Worm (Caenorhabditis elegans): ENCODE data around the gene cct-6.

Gene cct-6

DNA sequence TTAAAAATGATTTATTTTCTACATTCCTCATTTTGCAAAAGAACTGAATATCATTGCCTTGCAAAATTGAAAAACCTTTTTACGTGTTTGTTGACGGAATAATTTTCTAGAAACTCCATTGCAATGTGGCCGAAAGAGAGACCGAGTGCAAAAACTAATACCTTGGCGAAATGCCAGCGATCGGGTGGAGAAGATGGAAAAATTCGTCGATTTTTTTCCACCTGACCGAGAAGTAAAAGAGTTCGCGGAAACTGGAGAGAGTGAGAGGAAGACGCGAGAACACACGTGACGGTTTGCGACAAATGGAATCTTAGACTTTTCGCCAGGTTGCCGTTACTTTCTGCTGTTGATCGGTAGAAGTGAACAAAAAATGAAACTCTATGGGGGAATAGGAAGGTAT is 13.8 kb downstream of the cct-6 start:
- TF ChIP-seq ama-1 (optimal IDR thresholded peaks at IDR 0.05) (peak; percentile 2), T20F7.1 (GFP tag; optimal IDR thresholded peaks at IDR 0.05) (no peak), unc-39 (tag; optimal IDR thresholded peaks at IDR 0.05) (no peak), lsy-2 (tag; optimal IDR thresholded peaks at IDR 0.05) (peak in 1 of 2 experiments; percentile 59), zip-2 (tag; optimal IDR thresholded peaks at IDR 0.05) (no peak), hlh-11 (tag; optimal IDR thresholded peaks at IDR 0.05) (peak; percentile 71), egl-27 (tag; optimal IDR thresholded peaks at IDR 0.05) (no peak), mep-1 (tag; optimal IDR thresholded peaks at IDR 0.05) (peak; percentile 50), mes-2 (tag; optimal IDR thresholded peaks at IDR 0.05; ENCODE audit: poor library complexity, severe bottlenecking) (no peak), dve-1 (tag; optimal IDR thresholded peaks at IDR 0.05; ENCODE audit: insufficient read depth) (peak; percentile 53), dmd-6 (GFP tag; IDR thresholded peaks at IDR 0.05) (peak; percentile 65), ctbp-1 (GFP tag; IDR thresholded peaks at IDR 0.05) (no peak), mdl-1 (tag; optimal IDR thresholded peaks at IDR 0.05) (peak; percentile 7 to 83), unc-130 (GFP tag; optimal IDR thresholded peaks at IDR 0.05) (no peak), nhr-28 (tag; optimal IDR thresholded peaks at IDR 0.05) (peak; percentile 76), nhr-11 (tag; optimal IDR thresholded peaks at IDR 0.05) (peak; percentile 74), ceh-62 (tag; optimal IDR thresholded peaks at IDR 0.05) (no peak), mxl-3 (GFP tag; optimal IDR thresholded peaks at IDR 0.05) (peak; percentile 67), hlh-30 (tag; optimal IDR thresholded peaks at IDR 0.05; ENCODE audit: insufficient read depth) (peak; percentile 86), dpl-1 (GFP tag; optimal IDR thresholded peaks at IDR 0.05) (peak; percentile 6), daf-12 (tag; optimal IDR thresholded peaks at IDR 0.05) (no peak), nhr-48 (tag; optimal IDR thresholded peaks at IDR 0.05) (peak; percentile 33), T26A8.4 (GFP tag; IDR thresholded peaks at IDR 0.05) (0 out of 2 replicates have a peak, but pooled peaks have one; percentile 23)

DNA sequence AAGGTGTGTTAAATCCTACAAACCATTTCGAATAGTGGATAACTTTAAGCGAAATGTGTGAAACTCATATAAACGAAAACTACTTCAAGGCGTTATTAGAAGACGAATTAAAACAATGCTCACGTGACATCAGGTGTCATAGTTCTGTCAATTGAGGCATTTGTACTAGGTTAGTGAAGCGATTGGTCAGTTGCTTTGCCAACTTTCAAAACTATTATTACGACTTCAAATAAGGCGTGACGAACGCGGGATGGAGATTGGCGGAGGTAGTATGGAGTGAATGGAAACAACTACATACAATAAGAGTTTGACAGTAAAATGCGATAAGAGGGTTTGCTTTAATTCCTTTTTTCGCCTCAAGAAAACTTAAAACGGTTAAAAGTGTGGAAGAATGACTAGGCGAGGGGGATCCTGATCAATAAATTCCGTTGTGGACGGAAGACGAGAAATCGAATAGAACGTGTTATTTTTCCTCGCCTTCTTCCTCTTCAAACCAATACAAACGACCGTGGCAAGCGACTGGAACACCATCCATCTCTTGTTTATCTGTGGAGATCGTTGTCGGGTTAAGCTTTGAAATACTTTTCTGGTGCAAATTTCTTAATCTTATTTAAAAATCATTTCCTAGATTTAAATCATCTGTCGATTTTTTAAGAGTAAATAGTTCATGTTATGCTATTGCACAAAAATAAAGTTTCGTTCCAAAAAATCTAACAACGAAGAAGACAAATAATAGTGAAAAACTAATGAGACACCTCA is 14.5 kb downstream of the cct-6 start:
- TF ChIP-seq nhr-111 (GFP tag; optimal IDR thresholded peaks at IDR 0.05) = no peak
- no peak for TF ChIP-seq zip-11 (GFP tag; IDR thresholded peaks at IDR 0.05)
- no peak for TF ChIP-seq ceh-20 (GFP tag; IDR thresholded peaks at IDR 0.05)
- TF ChIP-seq jun-1 (tag; optimal IDR thresholded peaks at IDR 0.05) = no peak
- TF ChIP-seq hlh-30 (tag; optimal IDR thresholded peaks at IDR 0.05; ENCODE audit: insufficient read depth) = peak; percentile 52
- TF ChIP-seq unc-39 (tag; optimal IDR thresholded peaks at IDR 0.05) = no peak
- no peak for TF ChIP-seq ZK546.5 (tag; optimal IDR thresholded peaks at IDR 0.05)
- TF ChIP-seq lin-13 (GFP tag; optimal IDR thresholded peaks at IDR 0.05) = no peak
- TF ChIP-seq mes-2 (tag; optimal IDR thresholded peaks at IDR 0.05; ENCODE audit: poor library complexity, severe bottlenecking) = no peak
- peak; percentile 64 for TF ChIP-seq dmd-6 (GFP tag; IDR thresholded peaks at IDR 0.05)
- no peak for TF ChIP-seq zip-2 (tag; optimal IDR thresholded peaks at IDR 0.05)
- no peak for TF ChIP-seq aly-2 (tag; optimal IDR thresholded peaks at IDR 0.05)
- TF ChIP-seq hmg-1.1 (GFP tag; IDR thresholded peaks at IDR 0.05) = 0 out of 2 replicates have a peak, but pooled peaks have one; percentile 19
- TF ChIP-seq zag-1 (tag; optimal IDR thresholded peaks at IDR 0.05) = no peak
- no peak for TF ChIP-seq daf-16 (GFP tag; optimal IDR thresholded peaks at IDR 0.05)
- TF ChIP-seq daf-16 (tag; optimal IDR thresholded peaks at IDR 0.05) = peak; percentile 7
- no peak for TF ChIP-seq hif-1 (tag; optimal IDR thresholded peaks at IDR 0.05)
- peak; percentile 56 for TF ChIP-seq dve-1 (tag; optimal IDR thresholded peaks at IDR 0.05; ENCODE audit: insufficient read depth)
- no peak for TF ChIP-seq arid-1 (GFP tag; conservative IDR thresholded peaks at IDR 0.05)
- no peak for TF ChIP-seq saeg-2 (GFP tag; IDR thresholded peaks at IDR 0.05)
- no peak for TF ChIP-seq set-16 (GFP tag; IDR thresholded peaks at IDR 0.05)
- no peak for TF ChIP-seq egl-43 (GFP tag; IDR thresholded peaks at IDR 0.05)
- no peak for TF ChIP-seq tag-97 (GFP tag; IDR thresholded peaks at IDR 0.05)
- no peak for TF ChIP-seq nhr-41 (GFP tag; IDR thresholded peaks at IDR 0.05)
- no peak for TF ChIP-seq T26A8.4 (GFP tag; IDR thresholded peaks at IDR 0.05)
- TF ChIP-seq madf-5 (GFP tag; IDR thresholded peaks at IDR 0.05) = no peak
- TF ChIP-seq unc-62 (GFP tag; optimal IDR thresholded peaks at IDR 0.05 in 1 of 2) = peak in 1 of 2 experiments; percentile 52
- no peak for TF ChIP-seq unc-62 (tag; optimal IDR thresholded peaks at IDR 0.05)
- TF ChIP-seq lin-39 (tag; optimal IDR thresholded peaks at IDR 0.05) = no peak
- peak; percentile 47 for TF ChIP-seq aha-1 (tag)

All from whole organism, L4 larva.